Fruit fly (Drosophila melanogaster) whole organism, embryonic: ENCODE measurements around the gene CG16790.

ENCODE experiments used
- CG10274 ChIP-seq: fragments of 200-800 bp; sonication (Bioruptor generic); optimal IDR thresholded peaks from 3 replicates; lab custom pipeline; 2017; ENCODE audit warnings: missing biosample characterization, mild to moderate bottlenecking, missing genetic modification characterization
- CG11085 ChIP-seq: fragments of 200-800 bp; sonication (Bioruptor generic); IDR thresholded peaks from 2 replicates; pipeline ENCODE4 v1.3.6; 2022; ENCODE audit warnings: missing biosample characterization, missing genetic modification characterization
- CG2712 ChIP-seq: fragments of 200-800 bp; optimal IDR thresholded peaks from 3 replicates; lab custom pipeline; 2019; ENCODE audit warnings: missing biosample characterization, mild to moderate bottlenecking, missing genetic modification characterization, moderate library complexity
- CG33213 ChIP-seq: fragments of 200-800 bp; sonication (Bioruptor generic); optimal IDR thresholded peaks from 3 replicates; lab custom pipeline; 2016; ENCODE audit warnings: missing biosample characterization, missing genetic modification characterization
- cato ChIP-seq: fragments of 200-800 bp; sonication (Bioruptor generic); optimal IDR thresholded peaks from 2 replicates; lab custom pipeline; 2016; ENCODE audit warnings: missing biosample characterization, missing genetic modification characterization, borderline replicate concordance
- ci ChIP-seq: fragments of 200-800 bp; sonication (Bioruptor generic); IDR thresholded peaks from 3 replicates; pipeline ENCODE4 v1.3.6; 2022; ENCODE audit warnings: missing biosample characterization, missing genetic modification characterization
- wdn ChIP-seq: fragments of 200-800 bp; sonication (Bioruptor generic); IDR thresholded peaks from 2 replicates; pipeline ENCODE4 v1.3.6; 2022; ENCODE audit warnings: missing biosample characterization, missing genetic modification characterization

DNA sequence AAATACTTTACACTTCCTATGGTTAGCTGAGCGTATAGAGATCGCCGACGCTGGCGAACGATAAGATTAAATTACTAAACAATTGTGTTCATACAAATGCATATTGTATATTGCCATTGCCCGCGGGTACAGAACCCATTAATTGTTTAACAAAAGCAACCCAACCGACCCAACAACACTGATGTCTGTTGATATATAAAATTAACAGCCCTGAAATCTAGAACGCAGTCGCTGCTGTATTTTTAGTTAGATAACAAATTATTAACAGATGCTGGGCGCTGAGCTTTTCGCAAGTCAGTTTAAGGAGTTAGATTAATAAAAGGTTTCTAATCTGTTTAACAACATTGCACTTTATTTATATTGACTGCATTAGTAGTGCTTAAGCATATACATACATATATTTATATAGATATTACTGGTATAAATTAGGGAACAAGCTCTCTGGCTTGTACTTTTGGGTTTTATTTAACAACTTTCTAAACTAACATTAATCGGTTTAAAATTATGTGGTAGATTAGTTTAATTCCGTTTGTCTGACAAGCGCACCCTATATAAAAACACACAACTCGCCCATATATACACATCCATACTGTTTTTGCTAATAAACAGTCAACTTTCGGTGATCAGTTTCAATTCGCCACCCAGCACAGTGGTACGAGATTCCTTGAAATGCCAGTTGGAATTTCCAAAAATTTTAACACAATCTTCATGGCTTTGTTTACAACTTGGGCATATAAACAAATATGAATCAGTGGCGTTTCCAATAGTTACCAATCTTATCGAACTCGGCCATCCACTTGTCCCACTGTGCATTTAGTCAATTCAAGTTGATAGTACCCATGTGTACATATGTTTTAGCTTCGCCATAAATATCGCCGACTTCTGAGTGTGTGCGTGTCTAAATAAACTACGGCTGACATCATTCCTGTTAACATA is 41.8 kb downstream of the CG16790 start:
- TF ChIP-seq CG33213 (GFP tag; lab: Kevin White, UChicago), result peak; percentile 89
- no peak for TF ChIP-seq cato
- TF ChIP-seq wdn (GFP tag; lab: Robert Waterston, UW), result peak; percentile 91
- peak; percentile 88 for TF ChIP-seq ci (GFP tag; lab: Robert Waterston, UW)
- peak; percentile 79 for TF ChIP-seq CG10274 (GFP tag; lab: Kevin White, UChicago)
- peak; percentile 81 for TF ChIP-seq CG2712 (tag; lab: Kevin White, UChicago)
- TF ChIP-seq CG11085 (GFP tag; lab: Robert Waterston, UW), result peak; percentile 93
